Fruit fly (Drosophila melanogaster) whole organism, pupa: ENCODE data around the gene CG12091.

ENCODE experiments used
- CG10348 ChIP-seq: fragments of 200-800 bp; sonication (Bioruptor generic); IDR thresholded peaks from 2 replicates; pipeline ENCODE4 v1.3.6; 2022; ENCODE audit warnings: missing biosample characterization, missing genetic modification characterization
- CG12605 ChIP-seq: fragments of 200-800 bp; sonication (Bioruptor generic); IDR thresholded peaks from 2 replicates; pipeline ENCODE4 v1.3.6; 2022; ENCODE audit warnings: missing biosample characterization, missing genetic modification characterization
- CG17806 ChIP-seq: fragments of 200-800 bp; sonication (Bioruptor generic); optimal IDR thresholded peaks from 2 replicates; lab custom pipeline; 2018; ENCODE audit warnings: missing biosample characterization, mild to moderate bottlenecking, missing genetic modification characterization, moderate library complexity
- CG34367 ChIP-seq: fragments of 200-800 bp; sonication (Bioruptor generic); optimal IDR thresholded peaks from 2 replicates; lab custom pipeline; 2018; ENCODE audit warnings: missing biosample characterization, mild to moderate bottlenecking, missing genetic modification characterization
- CG8159 ChIP-seq: fragments of 200-800 bp; sonication (Bioruptor generic); optimal IDR thresholded peaks from 3 replicates; lab custom pipeline; 2018; ENCODE audit warnings: missing biosample characterization, mild to moderate bottlenecking, missing genetic modification characterization, moderate library complexity
- D1 ChIP-seq: fragments of 200-800 bp; sonication (Bioruptor generic); optimal IDR thresholded peaks from 2 replicates; lab custom pipeline; 2018; ENCODE audit warnings: missing biosample characterization, mild to moderate bottlenecking, missing genetic modification characterization, moderate library complexity
- fd96Ca ChIP-seq: fragments of 200-800 bp; sonication (Bioruptor generic); IDR thresholded peaks from 3 replicates; pipeline ENCODE4 v1.3.6; 2022; ENCODE audit warnings: missing biosample characterization, missing genetic modification characterization
- rn ChIP-seq: fragments of 200-800 bp; sonication (Bioruptor generic); IDR thresholded peaks from 2 replicates; pipeline ENCODE4 v1.3.6; 2022; ENCODE audit warnings: missing biosample characterization, missing genetic modification characterization

- TF ChIP-seq fd96Ca (no peak; the same call in 2 of the 3 replicates), CG8159 (tag; lab: Kevin White, UChicago) (peak; percentile 15), rn (no peak), CG10348 (GFP tag; lab: Robert Waterston, UW) (no peak), CG12605 (GFP tag; lab: Robert Waterston, UW) (no peak), CG34367 (no peak), D1 (no peak), CG17806 (tag; lab: Kevin White, UChicago) (no peak)
These were observed 41.8 kb upstream of the CG12091 start for dm6 chr3L:1578391-1578948.
